Fruit fly (Drosophila melanogaster): ENCODE data around the gene CG12985.

The CG12985 gene

DNA sequence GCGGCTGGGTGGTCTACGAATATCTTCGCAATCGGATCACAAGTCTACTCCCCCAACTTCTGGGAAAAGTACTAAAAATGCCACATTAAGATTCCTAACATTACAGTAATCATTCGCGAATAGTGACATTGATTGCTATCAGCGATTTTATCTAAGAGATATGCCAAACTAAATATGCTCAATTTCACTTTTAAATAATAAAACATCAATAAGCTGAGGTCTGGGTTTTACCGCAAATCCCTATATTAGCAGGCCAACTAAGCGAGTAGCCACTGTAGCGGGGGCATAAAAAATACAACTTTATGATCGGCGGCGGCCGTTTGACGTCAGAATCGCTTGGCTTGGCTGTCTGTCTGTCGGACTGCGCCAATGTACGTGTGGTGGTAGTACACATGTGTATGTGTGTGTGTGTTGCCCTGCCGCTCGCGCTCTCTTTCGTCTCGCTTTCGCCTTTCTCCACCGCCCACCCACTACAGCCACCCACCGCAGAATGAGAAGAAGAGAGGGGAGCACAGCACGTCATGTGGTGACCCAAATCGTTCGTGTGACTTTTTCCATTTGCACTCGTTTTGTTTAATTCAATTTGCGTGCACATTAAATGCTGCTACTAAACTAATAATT lies 3.1 kb upstream of the CG12985 start (continued):
- peak; percentile 95 for TF ChIP-seq CG8944 (GFP tag; optimal IDR thresholded peaks at IDR 0.05)
- peak; percentile 94 for TF ChIP-seq Dbx (GFP tag; IDR thresholded peaks at IDR 0.05)
- TF ChIP-seq CG17568 (GFP tag; optimal IDR thresholded peaks at IDR 0.05), result peak; percentile 91
- TF ChIP-seq CG10209 (GFP tag; optimal IDR thresholded peaks at IDR 0.05), result peak; percentile 93
- TF ChIP-seq Bgb (GFP tag; IDR thresholded peaks at IDR 0.05; ENCODE audit: partially characterized antibody), result no peak
- no peak for TF ChIP-seq hb (GFP tag; IDR thresholded peaks at IDR 0.05; ENCODE audit: partially characterized antibody)
- peak; percentile 88 for TF ChIP-seq Blimp-1 (GFP tag; optimal IDR thresholded peaks at IDR 0.05)
- TF ChIP-seq CG17829 (tag; optimal IDR thresholded peaks at IDR 0.05), result peak; percentile 94
- peak; percentile 94 for TF ChIP-seq Drgx (GFP tag; IDR thresholded peaks at IDR 0.05)
- peak; percentile 97 for TF ChIP-seq CG7839 (tag; optimal IDR thresholded peaks at IDR 0.05)
- no peak for TF ChIP-seq nom (GFP tag; optimal IDR thresholded peaks at IDR 0.05)
- TF ChIP-seq Dfd (GFP tag; optimal IDR thresholded peaks at IDR 0.05), result no peak
- peak; percentile 95 for TF ChIP-seq CG17328 (GFP tag; IDR thresholded peaks at IDR 0.05)
- peak; percentile 99 for TF ChIP-seq abd-A (tag; optimal IDR thresholded peaks at IDR 0.05)
- peak; percentile 98 for TF ChIP-seq Rfx (GFP tag; IDR thresholded peaks at IDR 0.05)
- peak; percentile 88 for TF ChIP-seq CG12236 (GFP tag; optimal IDR thresholded peaks at IDR 0.05)
- no peak for TF ChIP-seq ato (GFP tag; IDR thresholded peaks at IDR 0.05; ENCODE audit: partially characterized antibody)
- TF ChIP-seq gfzf (GFP tag; optimal IDR thresholded peaks at IDR 0.05), result no peak
- peak; percentile 91 for TF ChIP-seq CG3281 (GFP tag; optimal IDR thresholded peaks at IDR 0.05)
- peak; percentile 95 for TF ChIP-seq CrebB (tag; optimal IDR thresholded peaks at IDR 0.05)
- TF ChIP-seq bsh (GFP tag; optimal IDR thresholded peaks at IDR 0.05), result peak; percentile 56 to 97
- no peak for TF ChIP-seq Sin3A (optimal IDR thresholded peaks at IDR 0.05)
- TF ChIP-seq Abd-B (GFP tag; optimal IDR thresholded peaks at IDR 0.05), result peak; percentile 99
- TF ChIP-seq mirr (GFP tag; optimal IDR thresholded peaks at IDR 0.05), result peak; percentile 91
- peak; percentile 92 for TF ChIP-seq gsb-n (tag; optimal IDR thresholded peaks at IDR 0.05)
- TF ChIP-seq CG10147 (GFP tag; optimal IDR thresholded peaks at IDR 0.05), result peak; percentile 89
- peak; percentile 96 for TF ChIP-seq Antp (GFP tag; optimal IDR thresholded peaks at IDR 0.05)
- TF ChIP-seq CG12659 (GFP tag; optimal IDR thresholded peaks at IDR 0.05), result peak; percentile 96
- peak; percentile 90 for TF ChIP-seq wek (GFP tag; optimal IDR thresholded peaks at IDR 0.05)
- peak; percentile 86 for TF ChIP-seq CG7357 (GFP tag; IDR thresholded peaks at IDR 0.05)
- TF ChIP-seq pita (GFP tag; optimal IDR thresholded peaks at IDR 0.05), result no peak
- TF ChIP-seq CG9609 (GFP tag; optimal IDR thresholded peaks at IDR 0.05), result peak; percentile 95
- TF ChIP-seq gem (tag; optimal IDR thresholded peaks at IDR 0.05), result peak; percentile 97
- peak; percentile 94 for TF ChIP-seq Xrp1 (GFP tag; IDR thresholded peaks at IDR 0.05)
- peak; percentile 95 for TF ChIP-seq pnt (GFP tag; optimal IDR thresholded peaks at IDR 0.05)
- TF ChIP-seq D19B (GFP tag; optimal IDR thresholded peaks at IDR 0.05), result peak; percentile 79
- peak; percentile 85 for TF ChIP-seq CG6765 (GFP tag; optimal IDR thresholded peaks at IDR 0.05)
- TF ChIP-seq vnd (GFP tag; IDR thresholded peaks at IDR 0.05; ENCODE audit: partially characterized antibody), result no peak
- TF ChIP-seq CG4328 (GFP tag; optimal IDR thresholded peaks at IDR 0.05), result peak; percentile 87
- no peak; the same call in 1 of the 2 replicates for TF ChIP-seq CG13287 (GFP tag; IDR thresholded peaks at IDR 0.05; ENCODE audit: partially characterized antibody)
- peak; percentile 91 for TF ChIP-seq Fer1 (GFP tag; optimal IDR thresholded peaks at IDR 0.05)
- peak; percentile 100 for TF ChIP-seq Med (GFP tag)
- TF ChIP-seq ewg (GFP tag; optimal IDR thresholded peaks at IDR 0.05), result peak; percentile 92
- TF ChIP-seq crc (GFP tag; optimal IDR thresholded peaks at IDR 0.05), result peak; percentile 94
- peak; percentile 94 for TF ChIP-seq salm (tag; optimal IDR thresholded peaks at IDR 0.05)
- peak; percentile 75 for TF ChIP-seq dmrt11E (tag; optimal IDR thresholded peaks at IDR 0.05)
- peak; percentile 96 for TF ChIP-seq Hmr (GFP tag; optimal IDR thresholded peaks at IDR 0.05)
- peak; percentile 93 for TF ChIP-seq H15 (GFP tag; IDR thresholded peaks at IDR 0.05)
- TF ChIP-seq crol (GFP tag; IDR thresholded peaks at IDR 0.05), result peak; percentile 72

Data from whole organism, embryonic.